Fruit fly (Drosophila melanogaster): ENCODE results near the gene CG46281.

- TF ChIP-seq Dll (optimal IDR thresholded peaks at IDR 0.05): no peak
- no peak for TF ChIP-seq psq (optimal IDR thresholded peaks at IDR 0.05)
- TF ChIP-seq usp (GFP tag; optimal IDR thresholded peaks at IDR 0.05): no peak
- no peak for TF ChIP-seq pan (optimal IDR thresholded peaks at IDR 0.05)
- TF ChIP-seq EcR (GFP tag; optimal IDR thresholded peaks at IDR 0.05): no peak
- TF ChIP-seq CG8478 (optimal IDR thresholded peaks at IDR 0.05): no peak
Measured at dm6 chr3R:13014168-13014881, 15.8 kb downstream of the CG46281 start.

All from whole organism.